Fruit fly (Drosophila melanogaster) whole organism, embryonic: ENCODE results near the gene Hph.

Experiments used
- Abd-B ChIP-seq: fragments of 200-800 bp; sonication (Bioruptor generic); optimal IDR thresholded peaks from 2 replicates; lab custom pipeline; 2018; ENCODE audit warnings: missing biosample characterization, mild to moderate bottlenecking, missing genetic modification characterization, moderate library complexity
- Antp ChIP-seq: fragments of 200-800 bp; sonication (Bioruptor generic); optimal IDR thresholded peaks from 3 replicates; lab custom pipeline; 2016; ENCODE audit warnings: missing biosample characterization, missing genetic modification characterization
- Atf6 ChIP-seq: fragments of 200-800 bp; sonication (Bioruptor generic); IDR thresholded peaks from 2 replicates; pipeline ENCODE4 v1.3.6; 2022; ENCODE audit warnings: missing biosample characterization, missing genetic modification characterization
- Awh ChIP-seq: fragments of 200-800 bp; sonication (Bioruptor generic); IDR thresholded peaks from 2 replicates; pipeline ENCODE4, ENCODE4 v1.3.6; 2022; ENCODE audit warnings: missing biosample characterization, missing genetic modification characterization
- B-H2 ChIP-seq: fragments of 200-800 bp; sonication (Bioruptor generic); optimal IDR thresholded peaks from 2 replicates; lab custom pipeline; 2018; ENCODE audit warnings: missing biosample characterization, mild to moderate bottlenecking, missing genetic modification characterization
- BEAF-32 ChIP-seq: fragments of 200-800 bp; sonication (Bioruptor generic); optimal IDR thresholded peaks from 3 replicates; lab custom pipeline; 2017; ENCODE audit warnings: missing biosample characterization, missing genetic modification characterization, mild to moderate bottlenecking, moderate library complexity, missing genetic modification reagents
- CG10321 ChIP-seq: fragments of 200-800 bp; sonication (Bioruptor generic); IDR thresholded peaks from 2 replicates; pipeline ENCODE4 v1.3.6; 2022; ENCODE audit warnings: missing biosample characterization, missing genetic modification characterization
- CG10462 ChIP-seq: fragments of 200-800 bp; sonication (Bioruptor generic); optimal IDR thresholded peaks from 2 replicates; lab custom pipeline; 2016; ENCODE audit warnings: missing biosample characterization, missing genetic modification characterization
- CG11695 ChIP-seq: fragments of 200-800 bp; sonication (Bioruptor generic); IDR thresholded peaks from 3 replicates; pipeline ENCODE4 v1.3.6; 2022; ENCODE audit warnings: missing biosample characterization, missing genetic modification characterization
- CG12219 ChIP-seq: fragments of 200-800 bp; sonication (Bioruptor generic); optimal IDR thresholded peaks from 3 replicates; lab custom pipeline; 2018; ENCODE audit warnings: missing biosample characterization, mild to moderate bottlenecking, missing genetic modification characterization
- CG13894 ChIP-seq: fragments of 200-800 bp; sonication (Bioruptor generic); optimal IDR thresholded peaks from 3 replicates; lab custom pipeline; 2018; ENCODE audit warnings: missing biosample characterization, mild to moderate bottlenecking, missing genetic modification characterization, moderate library complexity
- CG14965 ChIP-seq: fragments of 200-800 bp; sonication (Bioruptor generic); optimal IDR thresholded peaks from 2 replicates; lab custom pipeline; 2016; ENCODE audit warnings: missing biosample characterization, missing genetic modification characterization, borderline replicate concordance
- CG1602 ChIP-seq: fragments of 200-800 bp; sonication (Bioruptor generic); optimal IDR thresholded peaks from 3 replicates; lab custom pipeline; 2016; ENCODE audit warnings: missing biosample characterization, missing genetic modification characterization
- CG16813 ChIP-seq: fragments of 200-800 bp; sonication (Bioruptor generic); IDR thresholded peaks from 3 replicates; pipeline ENCODE4 v1.3.6; 2022; ENCODE audit warnings: missing biosample characterization, missing genetic modification characterization; ENCODE audit not compliant: partially characterized antibody
- CG17361 ChIP-seq: fragments of 200-800 bp; sonication (Bioruptor generic); IDR thresholded peaks from 3 replicates; pipeline ENCODE4 v1.3.6; 2022; ENCODE audit warnings: missing biosample characterization, missing genetic modification characterization
- CG17612 ChIP-seq: fragments of 200-800 bp; sonication (Bioruptor generic); IDR thresholded peaks from 2 replicates; pipeline ENCODE4 v1.3.6; 2022; ENCODE audit warnings: missing biosample characterization, missing genetic modification characterization
- CG18619 ChIP-seq: fragments of 200-800 bp; sonication (Bioruptor generic); optimal IDR thresholded peaks from 3 replicates; lab custom pipeline; 2017; ENCODE audit warnings: missing biosample characterization, mild to moderate bottlenecking, missing genetic modification characterization
- CG2678 ChIP-seq: fragments of 200-800 bp; sonication (Bioruptor generic); optimal IDR thresholded peaks from 3 replicates; lab custom pipeline; 2019; ENCODE audit warnings: missing biosample characterization, mild to moderate bottlenecking, missing genetic modification characterization, moderate library complexity
- CG31365 ChIP-seq: fragments of 200-800 bp; sonication (Bioruptor generic); optimal IDR thresholded peaks from 2 replicates; lab custom pipeline; 2018; ENCODE audit warnings: missing biosample characterization, mild to moderate bottlenecking, missing genetic modification characterization
- CG3281 ChIP-seq: fragments of 200-800 bp; sonication (Bioruptor generic); optimal IDR thresholded peaks from 3 replicates; lab custom pipeline; 2017; ENCODE audit warnings: missing biosample characterization, mild to moderate bottlenecking, missing genetic modification characterization
- CG3726 ChIP-seq: fragments of 200-800 bp; sonication (Bioruptor generic); IDR thresholded peaks from 3 replicates; pipeline ENCODE4, ENCODE4 v1.3.6; 2022; ENCODE audit warnings: missing biosample characterization, missing genetic modification characterization
- CG5953 ChIP-seq: fragments of 200-800 bp; sonication (Bioruptor generic); IDR thresholded peaks from 2 replicates; pipeline ENCODE4 v1.3.6; 2022; ENCODE audit warnings: missing biosample characterization, missing genetic modification characterization
- CG6254 ChIP-seq: fragments of 200-800 bp; sonication (Bioruptor generic); optimal IDR thresholded peaks from 3 replicates; lab custom pipeline; 2017; ENCODE audit warnings: mild to moderate bottlenecking, missing biosample characterization, missing genetic modification reagents, missing genetic modification characterization
- CG6854 ChIP-seq: fragments of 200-800 bp; sonication (Bioruptor generic); optimal IDR thresholded peaks from 3 replicates; lab custom pipeline; 2017; ENCODE audit warnings: missing biosample characterization, mild to moderate bottlenecking, missing genetic modification characterization
- CG7372 ChIP-seq: fragments of 200-800 bp; sonication (Bioruptor generic); IDR thresholded peaks from 2 replicates; pipeline ENCODE4 v1.3.6; 2022; ENCODE audit warnings: missing biosample characterization, missing genetic modification characterization
- CG7839 ChIP-seq: fragments of 200-800 bp; sonication (Bioruptor generic); optimal IDR thresholded peaks from 3 replicates; lab custom pipeline; 2018; ENCODE audit warnings: missing biosample characterization, mild to moderate bottlenecking, missing genetic modification characterization, moderate library complexity
- CG8290 ChIP-seq, 3 experiments: fragments of 200-800 bp; sonication (Bioruptor generic); optimal IDR thresholded peaks; 2 replicates each; lab custom pipeline; 2016 to 2019; ENCODE audit warnings: missing biosample characterization in 3 of 3, missing genetic modification characterization in 3 of 3, mild to moderate bottlenecking in 2 of 3, moderate library complexity in 1 of 3
- CG8944 ChIP-seq: fragments of 200-800 bp; sonication (Bioruptor generic); optimal IDR thresholded peaks from 3 replicates; lab custom pipeline; 2016; ENCODE audit warnings: missing biosample characterization, missing genetic modification characterization
- CG9797 ChIP-seq: fragments of 200-800 bp; sonication (Bioruptor generic); optimal IDR thresholded peaks from 3 replicates; lab custom pipeline; 2018; ENCODE audit warnings: missing biosample characterization, mild to moderate bottlenecking, missing genetic modification characterization
- Deaf1 ChIP-seq: fragments of 200-800 bp; optimal IDR thresholded peaks from 3 replicates; lab custom pipeline; 2019; ENCODE audit warnings: missing biosample characterization, mild to moderate bottlenecking, missing genetic modification characterization, moderate library complexity
- E2f2 ChIP-seq: fragments of 200-800 bp; sonication (Bioruptor generic); IDR thresholded peaks from 2 replicates; pipeline ENCODE4 v1.3.6; 2022; ENCODE audit warnings: missing biosample characterization, missing genetic modification characterization
- Ets65A ChIP-seq: fragments of 200-800 bp; sonication (Bioruptor generic); peaks from one replicate; lab custom pipeline; 2016; ENCODE audit warnings: missing biosample characterization, missing genetic modification characterization
- Fer2 ChIP-seq: fragments of 200-800 bp; sonication (Bioruptor generic); optimal IDR thresholded peaks from 2 replicates; lab custom pipeline; 2018; ENCODE audit warnings: missing biosample characterization, mild to moderate bottlenecking, missing genetic modification characterization, moderate library complexity
- H2.0 ChIP-seq: fragments of 200-800 bp; sonication (Bioruptor generic); IDR thresholded peaks from 2 replicates; pipeline ENCODE4 v1.3.6; 2022; ENCODE audit warnings: missing biosample characterization, missing genetic modification characterization
- HmgD ChIP-seq: fragments of 200-800 bp; sonication (Bioruptor generic); optimal IDR thresholded peaks from 3 replicates; lab custom pipeline; 2016; ENCODE audit warnings: missing biosample characterization, missing genetic modification characterization
- Hr39 ChIP-seq: fragments of >200 bp; optimal IDR thresholded peaks from 2 replicates; lab custom pipeline; 2017
- Sox100B ChIP-seq: fragments of 200-800 bp; sonication (Bioruptor generic); optimal IDR thresholded peaks from 3 replicates; lab custom pipeline; 2018; ENCODE audit warnings: missing biosample characterization, mild to moderate bottlenecking, missing genetic modification characterization
- ara ChIP-seq: fragments of 200-800 bp; sonication (Bioruptor generic); IDR thresholded peaks from 2 replicates; pipeline ENCODE4 v1.3.6; 2022; ENCODE audit warnings: missing biosample characterization, missing genetic modification characterization
- ase ChIP-seq: fragments of 200-800 bp; sonication (Bioruptor generic); IDR thresholded peaks from 3 replicates; pipeline ENCODE4 v1.3.6; 2022; ENCODE audit warnings: missing biosample characterization, missing genetic modification characterization
- br ChIP-seq: fragments of >200 bp; optimal IDR thresholded peaks from 2 replicates; lab custom pipeline; 2017
- btn ChIP-seq: fragments of 200-800 bp; sonication (Bioruptor generic); optimal IDR thresholded peaks from 2 replicates; lab custom pipeline; 2016; ENCODE audit warnings: missing biosample characterization, missing genetic modification characterization
- chif ChIP-seq, 2 experiments: fragments of 200-800 bp; sonication (Bioruptor generic); optimal IDR thresholded peaks; 3 replicates each; lab custom pipeline; 2016; ENCODE audit warnings: missing biosample characterization in 2 of 2, missing genetic modification characterization in 2 of 2
- dimm ChIP-seq: fragments of 200-800 bp; sonication (Bioruptor generic); IDR thresholded peaks from 2 replicates; pipeline ENCODE4 v1.3.6; 2022; ENCODE audit warnings: missing biosample characterization, missing genetic modification characterization
- gcm ChIP-seq: fragments of 200-800 bp; sonication (Bioruptor generic); optimal IDR thresholded peaks from 2 replicates; lab custom pipeline; 2019; ENCODE audit warnings: missing biosample characterization, mild to moderate bottlenecking, missing genetic modification characterization, moderate library complexity
- jumu ChIP-seq: fragments of 200-800 bp; sonication (Bioruptor generic); optimal IDR thresholded peaks from 3 replicates; lab custom pipeline; 2016; ENCODE audit warnings: missing biosample characterization, missing genetic modification characterization
- kay ChIP-seq: fragments of 200-800 bp; sonication (Bioruptor generic); optimal IDR thresholded peaks from 2 replicates; lab custom pipeline; 2016; ENCODE audit warnings: missing biosample characterization, missing genetic modification characterization
- mirr ChIP-seq: fragments of 200-800 bp; sonication (Bioruptor generic); optimal IDR thresholded peaks from 3 replicates; lab custom pipeline; 2018; ENCODE audit warnings: missing biosample characterization, mild to moderate bottlenecking, missing genetic modification characterization
- pzg ChIP-seq: fragments of 200-800 bp; sonication (Bioruptor generic); optimal IDR thresholded peaks from 3 replicates; lab custom pipeline; 2018; ENCODE audit warnings: missing biosample characterization, mild to moderate bottlenecking, missing genetic modification characterization, moderate library complexity
- run ChIP-seq: fragments of 200-800 bp; sonication (Bioruptor generic); optimal IDR thresholded peaks from 3 replicates; lab custom pipeline; 2018; ENCODE audit warnings: missing biosample characterization, mild to moderate bottlenecking, missing genetic modification characterization
- tgo ChIP-seq: fragments of 200-800 bp; sonication (Bioruptor generic); IDR thresholded peaks from 3 replicates; pipeline ENCODE4 v1.3.6; 2022; ENCODE audit warnings: missing biosample characterization, missing genetic modification characterization
- tin ChIP-seq: fragments of 200-800 bp; sonication (Bioruptor generic); optimal IDR thresholded peaks from 3 replicates; lab custom pipeline; 2016; ENCODE audit warnings: missing biosample characterization, missing genetic modification characterization
- toy ChIP-seq: fragments of 200-800 bp; sonication (Bioruptor generic); IDR thresholded peaks from 2 replicates; pipeline ENCODE4 v1.3.6; 2022; ENCODE audit warnings: missing biosample characterization, missing genetic modification characterization

The Hph gene

dm6 chr3R:5300620-5301019 lies 43.8 kb downstream of the Hph start (continued):
- TF ChIP-seq ara (GFP tag; lab: Robert Waterston, UW) (no peak), CG11695 (GFP tag; lab: Robert Waterston, UW) (no peak), tgo (GFP tag; lab: Robert Waterston, UW) (no peak), CG3726 (no peak), CG6254 (GFP tag; lab: Kevin White, UChicago) (peak; percentile 29), tin (GFP tag; lab: Kevin White, UChicago) (peak; percentile 51), CG1602 (GFP tag; lab: Kevin White, UChicago) (no peak), CG2678 (tag; lab: Kevin White, UChicago) (peak; percentile 13), Antp (GFP tag; lab: Kevin White, UChicago) (peak; percentile 6), Deaf1 (no peak), BEAF-32 (GFP tag; lab: Kevin White, UChicago) (no peak), CG7839 (tag; lab: Kevin White, UChicago) (peak; percentile 17), ase (GFP tag; lab: Robert Waterston, UW) (no peak), CG5953 (no peak), CG31365 (no peak), B-H2 (GFP tag; lab: Kevin White, UChicago) (no peak), CG16813 (GFP tag; lab: Robert Waterston, UW) (no peak), pzg (no peak), btn (no peak), CG13894 (tag; lab: Kevin White, UChicago) (peak; percentile 52), toy (GFP tag; lab: Robert Waterston, UW) (no peak), jumu (GFP tag; lab: Kevin White, UChicago) (peak; percentile 6), H2.0 (GFP tag; lab: Robert Waterston, UW) (0 out of 2 replicates have a peak, but pooled peaks have one; percentile 21), Fer2 (tag; lab: Kevin White, UChicago) (no peak), CG7372 (GFP tag; lab: Robert Waterston, UW) (0 out of 2 replicates have a peak, but pooled peaks have one; percentile 12), CG14965 (GFP tag; lab: Kevin White, UChicago) (peak; percentile 95), Hr39 (lab: Kevin White, UChicago) (no peak), Ets65A (GFP tag; lab: Kevin White, UChicago) (peak; percentile 43), CG9797 (GFP tag; lab: Kevin White, UChicago) (no peak), HmgD (GFP tag; lab: Kevin White, UChicago) (no peak), Abd-B (GFP tag; lab: Kevin White, UChicago) (no peak), chif (GFP tag; optimal IDR thresholded peaks at IDR 0.05; lab: Kevin White, UChicago) (peak in 1 of 2 experiments; percentile 6), CG8290 (GFP tag; optimal IDR thresholded peaks at IDR 0.05; lab: Kevin White, UChicago) (peak; percentile 14), CG8290 (tag; optimal IDR thresholded peaks at IDR 0.05; lab: Kevin White, UChicago) (peak in 1 of 2 experiments; percentile 62), kay (GFP tag; lab: Kevin White, UChicago) (no peak), Atf6 (GFP tag; lab: Robert Waterston, UW) (no peak), dimm (GFP tag; lab: Robert Waterston, UW) (0 out of 2 replicates have a peak, but pooled peaks have one; percentile 37), E2f2 (GFP tag; lab: Robert Waterston, UW) (no peak), CG17361 (GFP tag; lab: Robert Waterston, UW) (0 out of 3 replicates have a peak, but pooled peaks have one; percentile 17), Sox100B (no peak), CG12219 (GFP tag; lab: Kevin White, UChicago) (peak; percentile 51), CG17612 (GFP tag; lab: Robert Waterston, UW) (no peak), CG6854 (GFP tag; lab: Kevin White, UChicago) (no peak), CG3281 (no peak), Awh (GFP tag; lab: Robert Waterston, UW) (no peak), CG10462 (GFP tag; lab: Kevin White, UChicago) (no peak), CG10321 (GFP tag; lab: Robert Waterston, UW) (0 out of 2 replicates have a peak, but pooled peaks have one; percentile 17), CG18619 (no peak), br (lab: Kevin White, UChicago) (no peak), mirr (peak; percentile 53), run (tag; lab: Kevin White, UChicago) (no peak), gcm (GFP tag; lab: Kevin White, UChicago) (no peak), CG8944 (GFP tag; lab: Kevin White, UChicago) (peak; percentile 12)
